Worm (Caenorhabditis elegans): ENCODE results near the gene Y56A3A.41.

ce11 chrIII:11900022-11900421 is 7.2 kb upstream of the Y56A3A.41 start:
- no peak for TF ChIP-seq nhr-76 (tag; optimal IDR thresholded peaks at IDR 0.05)
- TF ChIP-seq ces-1 (GFP tag; optimal IDR thresholded peaks at IDR 0.05): no peak
- TF ChIP-seq elt-3 (tag; optimal IDR thresholded peaks at IDR 0.05): no peak
- TF ChIP-seq pha-4 (tag; optimal IDR thresholded peaks at IDR 0.05): no peak
- TF ChIP-seq nhr-28 (tag; optimal IDR thresholded peaks at IDR 0.05): no peak
- no peak for TF ChIP-seq elt-1 (tag; optimal IDR thresholded peaks at IDR 0.05; ENCODE audit: borderline replicate concordance, insufficient read depth)
- no peak for TF ChIP-seq snpc-4 (tag; optimal IDR thresholded peaks at IDR 0.05)
- no peak for TF ChIP-seq lsy-2 (tag; optimal IDR thresholded peaks at IDR 0.05)
